Fruit fly (Drosophila melanogaster): ENCODE results near the gene Kcmf1.

Gene Kcmf1

DNA sequence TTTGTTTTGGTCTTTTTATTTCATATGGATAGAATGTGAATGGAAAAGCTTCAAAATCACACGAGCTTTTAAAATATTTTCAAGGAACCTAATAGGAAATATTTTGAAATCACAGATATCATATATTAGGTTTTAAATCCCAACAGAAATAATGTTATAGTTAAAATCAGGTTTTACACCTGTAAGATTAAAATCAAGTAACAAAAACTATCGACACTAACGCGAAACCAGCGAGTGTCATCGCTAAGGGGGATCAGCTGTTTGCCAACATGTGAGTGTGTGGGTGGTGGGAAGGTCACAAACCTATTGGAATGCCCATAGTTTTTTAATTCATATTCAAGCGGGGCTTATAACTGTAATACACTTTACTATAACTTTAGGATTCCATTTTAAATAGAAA is 23.9 kb upstream of the Kcmf1 start, which contains the start of gene hyx (continued):
- TF ChIP-seq NFAT (GFP tag; IDR thresholded peaks at IDR 0.05) (peak; percentile 58; the same call in 1 of the 2 replicates), CG13624 (GFP tag; optimal IDR thresholded peaks at IDR 0.05) (peak; percentile 49), Myb (GFP tag; optimal IDR thresholded peaks at IDR 0.05) (peak; percentile 40), CG16779 (GFP tag; IDR thresholded peaks at IDR 0.05) (no peak), slp2 (GFP tag; optimal IDR thresholded peaks at IDR 0.05) (no peak), mld (GFP tag; IDR thresholded peaks at IDR 0.05; ENCODE audit: partially characterized antibody) (0 out of 3 replicates have a peak, but pooled peaks have one; percentile 18), Nf-YC (tag; optimal IDR thresholded peaks at IDR 0.05) (peak; percentile 48), CG8944 (GFP tag; optimal IDR thresholded peaks at IDR 0.05) (no peak), slou (GFP tag; optimal IDR thresholded peaks at IDR 0.05) (no peak), Trl (optimal IDR thresholded peaks at IDR 0.05) (no peak), Trl (GFP tag; optimal IDR thresholded peaks at IDR 0.05) (peak; percentile 41), CG9727 (GFP tag; optimal IDR thresholded peaks at IDR 0.05) (peak; percentile 9), jigr1 (GFP tag; IDR thresholded peaks at IDR 0.05) (no peak), CG2678 (tag; optimal IDR thresholded peaks at IDR 0.05) (no peak), CG4282 (GFP tag; optimal IDR thresholded peaks at IDR 0.05) (no peak), grn (GFP tag; optimal IDR thresholded peaks at IDR 0.05) (peak; percentile 92), z (GFP tag; IDR thresholded peaks at IDR 0.05) (no peak), CG31365 (tag; optimal IDR thresholded peaks at IDR 0.05) (no peak), twi (tag; optimal IDR thresholded peaks at IDR 0.05) (peak; percentile 20), Rfx (GFP tag; IDR thresholded peaks at IDR 0.05) (peak; percentile 73), Bdp1 (GFP tag; optimal IDR thresholded peaks at IDR 0.05) (no peak), ash1 (GFP tag; optimal IDR thresholded peaks at IDR 0.05) (no peak), slbo (GFP tag; IDR thresholded peaks at IDR 0.05) (peak; percentile 62; the same call in 1 of the 2 replicates), nau (GFP tag; optimal IDR thresholded peaks at IDR 0.05) (no peak), sr (GFP tag; IDR thresholded peaks at IDR 0.05) (peak; percentile 79; the same call in 2 of the 3 replicates), pan (optimal IDR thresholded peaks at IDR 0.05) (no peak), pan (GFP tag; optimal IDR thresholded peaks at IDR 0.05 in 1 of 2, IDR thresholded peaks at IDR 0.05 in 1 of 2) (no peak), fd102C (GFP tag; optimal IDR thresholded peaks at IDR 0.05) (peak; percentile 7), Antp (GFP tag; optimal IDR thresholded peaks at IDR 0.05) (peak; percentile 57), MBD-R2 (GFP tag; IDR thresholded peaks at IDR 0.05) (peak; percentile 69), hbn (GFP tag; IDR thresholded peaks at IDR 0.05; ENCODE audit: partially characterized antibody) (peak; percentile 84), Oli (tag; optimal IDR thresholded peaks at IDR 0.05) (no peak), vfl (GFP tag; optimal IDR thresholded peaks at IDR 0.05) (peak; percentile 46), sug (tag; optimal IDR thresholded peaks at IDR 0.05) (peak; percentile 61), ato (GFP tag; IDR thresholded peaks at IDR 0.05; ENCODE audit: partially characterized antibody) (peak; percentile 58; the same call in 1 of the 2 replicates), HLH3B (GFP tag; IDR thresholded peaks at IDR 0.05) (no peak), Six4 (GFP tag; optimal IDR thresholded peaks at IDR 0.05) (no peak), vnd (GFP tag; IDR thresholded peaks at IDR 0.05; ENCODE audit: partially characterized antibody) (peak; percentile 66), chinmo (GFP tag; IDR thresholded peaks at IDR 0.05; ENCODE audit: partially characterized antibody) (peak; percentile 78; the same call in 3 of the 4 replicates), Drgx (GFP tag; IDR thresholded peaks at IDR 0.05) (no peak), stwl (tag; optimal IDR thresholded peaks at IDR 0.05) (peak; percentile 45), CG3281 (GFP tag; optimal IDR thresholded peaks at IDR 0.05) (peak; percentile 26), CG9797 (GFP tag; optimal IDR thresholded peaks at IDR 0.05) (no peak), CG5245 (GFP tag; optimal IDR thresholded peaks at IDR 0.05) (no peak), CG9609 (GFP tag; optimal IDR thresholded peaks at IDR 0.05) (peak; percentile 8), HLH4C (GFP tag; IDR thresholded peaks at IDR 0.05; ENCODE audit: partially characterized antibody) (peak; percentile 65; the same call in 2 of the 3 replicates), Hr78 (GFP tag; optimal IDR thresholded peaks at IDR 0.05) (peak in 1 of 2 experiments; percentile 88), CG15696 (tag; optimal IDR thresholded peaks at IDR 0.05) (peak; percentile 3), CG8924 (tag; optimal IDR thresholded peaks at IDR 0.05) (peak; percentile 56), Gug (GFP tag; IDR thresholded peaks at IDR 0.05) (peak; percentile 34; the same call in 1 of the 4 replicates), nom (GFP tag; optimal IDR thresholded peaks at IDR 0.05) (no peak)
